Fruit fly (Drosophila melanogaster) whole organism, embryonic: Measurements from ENCODE around the gene CG17127.

Experiments
- ATbp ChIP-seq: fragments of 200-800 bp; sonication (Bioruptor generic); optimal IDR thresholded peaks from 2 replicates; lab custom pipeline; 2017; ENCODE audit warnings: missing biosample characterization, mild to moderate bottlenecking, missing genetic modification characterization, missing genetic modification reagents
- C15 ChIP-seq: fragments of 200-800 bp; sonication (Bioruptor generic); IDR thresholded peaks from 3 replicates; pipeline ENCODE4 v1.3.6; 2022; ENCODE audit warnings: missing biosample characterization, missing genetic modification characterization
- CG10366 ChIP-seq: fragments of 200-800 bp; sonication (Bioruptor generic); IDR thresholded peaks from 2 replicates; pipeline ENCODE4 v1.3.6; 2022; ENCODE audit warnings: missing biosample characterization, missing genetic modification characterization
- CG10543 ChIP-seq: fragments of 200-800 bp; sonication (Bioruptor generic); optimal IDR thresholded peaks from 3 replicates; lab custom pipeline; 2017; ENCODE audit warnings: missing biosample characterization, mild to moderate bottlenecking, missing genetic modification characterization, moderate library complexity
- CG11696 ChIP-seq: fragments of 200-800 bp; sonication (Bioruptor generic); IDR thresholded peaks from 2 replicates; pipeline ENCODE4 v1.3.6; 2022; ENCODE audit warnings: missing biosample characterization, missing genetic modification characterization
- CG12391 ChIP-seq: fragments of 200-800 bp; sonication (Bioruptor generic); optimal IDR thresholded peaks from 3 replicates; lab custom pipeline; 2018; ENCODE audit warnings: missing biosample characterization, mild to moderate bottlenecking, missing genetic modification characterization, moderate library complexity
- CG13624 ChIP-seq: fragments of 200-800 bp; sonication (Bioruptor generic); optimal IDR thresholded peaks from 2 replicates; lab custom pipeline; 2016; ENCODE audit warnings: missing biosample characterization, missing genetic modification characterization
- CG14014 ChIP-seq: fragments of 200-800 bp; sonication (Bioruptor generic); IDR thresholded peaks from 2 replicates; pipeline ENCODE4 v1.3.6; 2022; ENCODE audit warnings: missing biosample characterization, missing genetic modification characterization
- CG14860 ChIP-seq: fragments of 200-800 bp; sonication (Bioruptor generic); IDR thresholded peaks from 3 replicates; pipeline ENCODE4 v1.3.6; 2022; ENCODE audit warnings: missing biosample characterization, missing genetic modification characterization; ENCODE audit not compliant: partially characterized antibody
- CG17802 ChIP-seq: fragments of 200-800 bp; sonication (Bioruptor generic); optimal IDR thresholded peaks from 2 replicates; lab custom pipeline; 2018; ENCODE audit warnings: missing biosample characterization, mild to moderate bottlenecking, missing genetic modification characterization, moderate library complexity
- CG17912 ChIP-seq: fragments of 200-800 bp; sonication (Bioruptor generic); optimal IDR thresholded peaks from 2 replicates; lab custom pipeline; 2018; ENCODE audit warnings: missing biosample characterization, mild to moderate bottlenecking, missing genetic modification characterization
- CG18476 ChIP-seq: fragments of 200-800 bp; sonication (Bioruptor generic); optimal IDR thresholded peaks from 2 replicates; lab custom pipeline; 2016; ENCODE audit warnings: missing biosample characterization, mild to moderate bottlenecking, missing genetic modification characterization
- CG30020 ChIP-seq: fragments of 200-800 bp; optimal IDR thresholded peaks from 2 replicates; lab custom pipeline; 2019; ENCODE audit warnings: missing biosample characterization, mild to moderate bottlenecking, missing genetic modification characterization, moderate library complexity
- CG31388 ChIP-seq: fragments of 200-800 bp; sonication (Bioruptor generic); optimal IDR thresholded peaks from 2 replicates; lab custom pipeline; 2016; ENCODE audit warnings: missing biosample characterization, missing genetic modification characterization
- CG3407 ChIP-seq: fragments of 200-800 bp; sonication (Bioruptor generic); optimal IDR thresholded peaks from 2 replicates; lab custom pipeline; 2018; ENCODE audit warnings: missing biosample characterization, mild to moderate bottlenecking, missing genetic modification characterization
- CG3847 ChIP-seq: fragments of 200-800 bp; sonication (Bioruptor generic); IDR thresholded peaks from 2 replicates; pipeline ENCODE4 v1.3.6; 2022; ENCODE audit warnings: missing biosample characterization, missing genetic modification characterization
- CG42726 ChIP-seq: fragments of 200-800 bp; sonication (Bioruptor generic); IDR thresholded peaks from 2 replicates; pipeline ENCODE4 v1.3.6; 2022; ENCODE audit warnings: missing biosample characterization, missing genetic modification characterization; ENCODE audit not compliant: partially characterized antibody
- CG4282 ChIP-seq: fragments of 200-800 bp; sonication (Bioruptor generic); optimal IDR thresholded peaks from 2 replicates; lab custom pipeline; 2016; ENCODE audit warnings: missing biosample characterization, missing genetic modification characterization
- CG6654 ChIP-seq: fragments of 200-800 bp; sonication (Bioruptor generic); optimal IDR thresholded peaks from 2 replicates; lab custom pipeline; 2017; ENCODE audit warnings: missing biosample characterization, mild to moderate bottlenecking, missing genetic modification characterization
- CG6854 ChIP-seq: fragments of 200-800 bp; sonication (Bioruptor generic); optimal IDR thresholded peaks from 3 replicates; lab custom pipeline; 2017; ENCODE audit warnings: missing biosample characterization, mild to moderate bottlenecking, missing genetic modification characterization
- CG7745 ChIP-seq: fragments of 200-800 bp; sonication (Bioruptor generic); optimal IDR thresholded peaks from 2 replicates; lab custom pipeline; 2018; ENCODE audit warnings: missing biosample characterization, mild to moderate bottlenecking, missing genetic modification characterization, moderate library complexity
- CG7786 ChIP-seq: fragments of 200-800 bp; sonication (Bioruptor generic); optimal IDR thresholded peaks from 2 replicates; lab custom pipeline; 2016; ENCODE audit warnings: missing biosample characterization, missing genetic modification characterization
- CG9437 ChIP-seq: fragments of 200-800 bp; sonication (Bioruptor generic); optimal IDR thresholded peaks from 2 replicates; lab custom pipeline; 2018; ENCODE audit warnings: missing biosample characterization, mild to moderate bottlenecking, missing genetic modification characterization
- CG9609 ChIP-seq: fragments of 200-800 bp; sonication (Bioruptor generic); optimal IDR thresholded peaks from 3 replicates; lab custom pipeline; 2016; ENCODE audit warnings: missing biosample characterization, missing genetic modification characterization
- CoRest ChIP-seq: fragments of 200-800 bp; sonication (Bioruptor generic); optimal IDR thresholded peaks from 3 replicates; lab custom pipeline; 2018; ENCODE audit warnings: missing biosample characterization, mild to moderate bottlenecking, missing genetic modification characterization, moderate library complexity
- D19B ChIP-seq: fragments of 200-800 bp; sonication (Bioruptor generic); optimal IDR thresholded peaks from 2 replicates; lab custom pipeline; 2017; ENCODE audit warnings: missing biosample characterization, mild to moderate bottlenecking, missing genetic modification characterization
- ERR ChIP-seq: fragments of 200-800 bp; sonication (Bioruptor generic); optimal IDR thresholded peaks from 2 replicates; lab custom pipeline; 2016; ENCODE audit warnings: missing biosample characterization, missing genetic modification characterization
- HLH3B ChIP-seq: fragments of 200-800 bp; sonication (Bioruptor generic); IDR thresholded peaks from 2 replicates; pipeline ENCODE4 v1.3.6; 2022; ENCODE audit warnings: missing biosample characterization, missing genetic modification characterization
- MBD-R2 ChIP-seq: fragments of 200-800 bp; sonication (Bioruptor generic); IDR thresholded peaks from 2 replicates; pipeline ENCODE4 v1.3.6; 2022; ENCODE audit warnings: missing biosample characterization, missing genetic modification characterization
- Mes4 ChIP-seq: fragments of 200-800 bp; sonication (Bioruptor generic); optimal IDR thresholded peaks from 2 replicates; lab custom pipeline; 2016; ENCODE audit warnings: missing biosample characterization, missing genetic modification characterization
- Myb ChIP-seq: fragments of 200-800 bp; sonication (Bioruptor generic); optimal IDR thresholded peaks from 2 replicates; lab custom pipeline; 2016; ENCODE audit warnings: missing biosample characterization, missing genetic modification characterization
- NFAT ChIP-seq: fragments of 200-800 bp; sonication (Bioruptor generic); IDR thresholded peaks from 2 replicates; pipeline ENCODE4 v1.3.6; 2022; ENCODE audit warnings: missing biosample characterization, missing genetic modification characterization
- Side ChIP-seq: fragments of 200-800 bp; sonication (Bioruptor generic); optimal IDR thresholded peaks from 2 replicates; lab custom pipeline; 2016; ENCODE audit warnings: missing biosample characterization, missing genetic modification characterization
- br ChIP-seq: fragments of >200 bp; optimal IDR thresholded peaks from 2 replicates; lab custom pipeline; 2017
- cwo ChIP-seq: fragments of 200-800 bp; sonication (Bioruptor generic); optimal IDR thresholded peaks from 3 replicates; lab custom pipeline; 2017; ENCODE audit warnings: missing biosample characterization, missing genetic modification characterization, mild to moderate bottlenecking, moderate library complexity, missing genetic modification reagents
- dan ChIP-seq: fragments of 200-800 bp; sonication (Bioruptor generic); IDR thresholded peaks from 2 replicates; pipeline ENCODE4 v1.3.6; 2022; ENCODE audit warnings: missing biosample characterization, missing genetic modification characterization
- emc ChIP-seq: fragments of 200-800 bp; sonication (Bioruptor generic); optimal IDR thresholded peaks from 2 replicates; lab custom pipeline; 2016; ENCODE audit warnings: missing biosample characterization, missing genetic modification characterization
- fru ChIP-seq: fragments of >200 bp; optimal IDR thresholded peaks from 2 replicates; lab custom pipeline; 2017
- grau ChIP-seq: fragments of 200-800 bp; optimal IDR thresholded peaks from 3 replicates; lab custom pipeline; 2019; ENCODE audit warnings: missing biosample characterization, mild to moderate bottlenecking, missing genetic modification characterization, moderate library complexity
- h ChIP-seq: fragments of >200 bp; optimal IDR thresholded peaks from 2 replicates; lab custom pipeline; 2017
- ham ChIP-seq: fragments of 200-800 bp; sonication (Bioruptor generic); IDR thresholded peaks from 2 replicates; pipeline ENCODE4 v1.3.6; 2022; ENCODE audit warnings: missing biosample characterization, missing genetic modification characterization
- kni ChIP-seq: fragments of 200-800 bp; sonication (Bioruptor generic); optimal IDR thresholded peaks from 3 replicates; lab custom pipeline; 2017; ENCODE audit warnings: mild to moderate bottlenecking, missing biosample characterization, missing genetic modification reagents, missing genetic modification characterization
- maf-S ChIP-seq: fragments of 200-800 bp; sonication (Bioruptor generic); optimal IDR thresholded peaks from 2 replicates; lab custom pipeline; 2016; ENCODE audit warnings: missing biosample characterization, missing genetic modification characterization
- nau ChIP-seq: fragments of 200-800 bp; sonication (Bioruptor generic); optimal IDR thresholded peaks from 3 replicates; lab custom pipeline; 2017; ENCODE audit warnings: missing biosample characterization, mild to moderate bottlenecking, missing genetic modification characterization, missing genetic modification reagents
- pho ChIP-seq: fragments of 200-800 bp; sonication (Bioruptor generic); optimal IDR thresholded peaks from 2 replicates; lab custom pipeline; 2016; ENCODE audit warnings: missing biosample characterization, missing genetic modification characterization
- run ChIP-seq: fragments of 200-800 bp; sonication (Bioruptor generic); optimal IDR thresholded peaks from 3 replicates; lab custom pipeline; 2018; ENCODE audit warnings: missing biosample characterization, mild to moderate bottlenecking, missing genetic modification characterization
- scrt ChIP-seq: fragments of 200-800 bp; sonication (Bioruptor generic); optimal IDR thresholded peaks from 2 replicates; lab custom pipeline; 2018; ENCODE audit warnings: missing biosample characterization, mild to moderate bottlenecking, missing genetic modification characterization, moderate library complexity
- sd ChIP-seq: fragments of 200-800 bp; sonication (Bioruptor generic); optimal IDR thresholded peaks from 3 replicates; lab custom pipeline; 2018; ENCODE audit warnings: missing biosample characterization, mild to moderate bottlenecking, missing genetic modification characterization, moderate library complexity
- tup ChIP-seq: fragments of 200-800 bp; sonication (Bioruptor generic); optimal IDR thresholded peaks from 2 replicates; lab custom pipeline; 2016; ENCODE audit warnings: missing biosample characterization, mild to moderate bottlenecking, missing genetic modification characterization, moderate library complexity

CG17127 gene

DNA sequence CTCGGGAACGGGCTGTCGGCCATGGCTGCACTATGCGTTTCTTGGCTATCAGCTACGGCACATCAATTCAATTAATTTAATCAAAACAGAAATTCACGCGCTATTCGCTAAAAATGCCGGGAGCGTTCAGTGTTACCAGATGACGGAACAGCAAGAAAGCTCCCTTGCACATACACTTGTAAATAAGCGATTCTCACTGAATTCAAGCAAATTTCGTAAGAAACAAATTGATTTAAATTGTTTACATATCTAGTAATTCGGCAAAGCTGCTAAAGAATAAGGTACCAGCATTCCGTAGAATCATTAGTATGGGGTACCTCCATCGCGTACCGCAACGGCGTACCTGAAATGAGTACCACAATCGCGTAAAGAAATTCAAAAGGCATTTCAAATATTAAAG lies 34.7 kb upstream of the CG17127 start, which contains the start of gene Nup107 (continued):
- TF ChIP-seq CG14860, result no peak
- TF ChIP-seq scrt (GFP tag; lab: Kevin White, UChicago), result no peak
- no peak for TF ChIP-seq CG18476 (GFP tag; lab: Kevin White, UChicago)
- TF ChIP-seq CG13624 (GFP tag; lab: Kevin White, UChicago), result no peak
- no peak for TF ChIP-seq br (lab: Kevin White, UChicago)
- no peak for TF ChIP-seq CG7745 (tag; lab: Kevin White, UChicago)

DNA sequence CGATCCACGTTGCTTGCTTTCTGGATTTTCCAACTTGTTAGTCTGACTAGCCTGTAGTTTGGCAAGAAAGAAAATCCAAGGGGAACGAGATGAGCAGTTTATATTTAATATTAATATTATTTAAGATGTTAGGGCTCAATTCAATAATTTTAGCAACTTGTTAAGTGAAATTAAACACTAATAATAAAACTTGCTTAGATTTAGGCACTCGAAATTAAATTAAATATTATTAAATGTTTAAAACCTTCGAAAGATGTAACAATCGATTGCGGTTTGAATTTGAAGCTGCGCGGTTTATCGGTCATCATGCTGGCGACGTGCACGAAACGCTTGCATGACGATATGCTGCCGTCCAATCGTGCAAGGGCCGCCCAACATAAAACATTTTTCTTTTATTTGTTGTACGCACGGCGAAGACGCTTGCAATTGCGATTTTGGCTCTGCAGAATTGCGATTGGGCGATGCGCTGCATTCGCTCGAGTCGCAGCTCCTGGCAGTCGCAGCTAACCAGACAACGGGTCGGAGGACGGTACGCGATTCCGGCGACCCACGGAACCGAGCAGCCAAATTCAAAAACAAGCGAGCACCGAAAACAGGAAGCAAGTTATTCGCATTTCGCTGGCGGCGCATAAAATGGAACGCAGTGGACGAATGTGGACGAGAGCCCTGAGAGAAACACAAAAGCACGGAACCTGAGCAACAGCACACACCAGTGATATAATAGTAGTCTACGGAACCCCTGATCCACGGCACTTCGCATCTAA lies 33.5 kb upstream of the CG17127 start, which contains the start of the genes Vha16-5 and CG12299:
TSS of gene Vha16-5 (minus strand) at position 51 of the 764 bp plus-strand sequence.
TSS of gene CG12299 (plus strand) at position 353 of the 764 bp plus-strand sequence.
- TF ChIP-seq emc (GFP tag; lab: Kevin White, UChicago) (peak; percentile 58), CG42726 (peak; percentile 76; the same call in 1 of the 2 replicates), ERR (GFP tag; lab: Kevin White, UChicago) (no peak), h (lab: Kevin White, UChicago) (no peak), CG4282 (GFP tag; lab: Kevin White, UChicago) (peak; percentile 93), C15 (GFP tag; lab: Robert Waterston, UW) (0 out of 3 replicates have a peak, but pooled peaks have one; percentile 29), CG6854 (GFP tag; lab: Kevin White, UChicago) (no peak), CG12391 (tag; lab: Kevin White, UChicago) (peak; percentile 83), MBD-R2 (peak; percentile 90), kni (no peak), CG17912 (no peak), Side (GFP tag; lab: Kevin White, UChicago) (peak; percentile 67), tup (GFP tag; lab: Kevin White, UChicago) (peak; percentile 77), CG9437 (GFP tag; lab: Kevin White, UChicago) (peak; percentile 47), Mes4 (GFP tag; lab: Kevin White, UChicago) (peak; percentile 67), NFAT (GFP tag; lab: Robert Waterston, UW) (peak; percentile 96), nau (GFP tag; lab: Kevin White, UChicago) (no peak), HLH3B (GFP tag; lab: Robert Waterston, UW) (peak; percentile 93), CG11696 (GFP tag; lab: Robert Waterston, UW) (peak; percentile 52), CG3847 (GFP tag; lab: Robert Waterston, UW) (peak; percentile 90), CG10543 (GFP tag; lab: Kevin White, UChicago) (peak; percentile 43), fru (lab: Kevin White, UChicago) (no peak), sd (tag; lab: Kevin White, UChicago) (no peak), CG17802 (tag; lab: Kevin White, UChicago) (peak; percentile 70), CG10366 (GFP tag; lab: Robert Waterston, UW) (peak; percentile 95), dan (peak; percentile 72), scrt (GFP tag; lab: Kevin White, UChicago) (no peak), CG14014 (peak; percentile 80), maf-S (GFP tag; lab: Kevin White, UChicago) (peak; percentile 81), cwo (GFP tag; lab: Kevin White, UChicago) (no peak), grau (peak; percentile 68), Myb (GFP tag; lab: Kevin White, UChicago) (peak; percentile 81), CG6654 (no peak), D19B (no peak), CG30020 (peak; percentile 70), pho (GFP tag; lab: Kevin White, UChicago) (peak; percentile 92), CG9609 (peak; percentile 89), CG31388 (GFP tag; lab: Kevin White, UChicago) (peak; percentile 68), CoRest (tag; lab: Kevin White, UChicago) (peak; percentile 74), ATbp (no peak), ham (GFP tag; lab: Robert Waterston, UW) (no peak), CG3407 (GFP tag; lab: Kevin White, UChicago) (peak; percentile 47), CG7786 (peak; percentile 86), run (no peak)
